Fruit fly (Drosophila melanogaster) whole organism, embryonic: Measurements from ENCODE around the gene CG33947.
A peak's percentile ranks its signal among the peaks of the same experiment; 100 is the strongest.

ENCODE experiments used
- Abd-B ChIP-seq: fragments of 200-800 bp; sonication (Bioruptor generic); optimal IDR thresholded peaks from 2 replicates; lab custom pipeline; 2018; ENCODE audit warnings: missing biosample characterization, mild to moderate bottlenecking, missing genetic modification characterization, moderate library complexity
- Atf-2 ChIP-seq: fragments of 200-800 bp; sonication (Bioruptor generic); optimal IDR thresholded peaks from 2 replicates; lab custom pipeline; 2016; ENCODE audit warnings: missing biosample characterization, missing genetic modification characterization
- Bgb ChIP-seq: fragments of 200-800 bp; sonication (Bioruptor generic); IDR thresholded peaks from 2 replicates; pipeline ENCODE4 v1.3.6; 2022; ENCODE audit warnings: missing biosample characterization, missing genetic modification characterization; ENCODE audit not compliant: partially characterized antibody
- CG12744 ChIP-seq: fragments of 200-800 bp; sonication (Bioruptor generic); optimal IDR thresholded peaks from 2 replicates; lab custom pipeline; 2016; ENCODE audit warnings: missing biosample characterization, missing genetic modification characterization
- CG12942 ChIP-seq: fragments of 200-800 bp; sonication (Bioruptor generic); optimal IDR thresholded peaks from 3 replicates; lab custom pipeline; 2016; ENCODE audit warnings: missing biosample characterization, missing genetic modification characterization
- CG13775 ChIP-seq: fragments of 200-800 bp; sonication (Bioruptor generic); optimal IDR thresholded peaks from 3 replicates; lab custom pipeline; 2017; ENCODE audit warnings: missing biosample characterization, mild to moderate bottlenecking, missing genetic modification characterization
- CG15011 ChIP-seq: fragments of 200-800 bp; sonication (Bioruptor generic); optimal IDR thresholded peaks from 3 replicates; lab custom pipeline; 2018; ENCODE audit warnings: missing biosample characterization, mild to moderate bottlenecking, missing genetic modification characterization
- CG16779 ChIP-seq: fragments of 200-800 bp; sonication (Bioruptor generic); IDR thresholded peaks from 2 replicates; pipeline ENCODE4 v1.3.6; 2022; ENCODE audit warnings: missing biosample characterization, missing genetic modification characterization
- CG2120 ChIP-seq: fragments of 200-800 bp; sonication (Bioruptor generic); optimal IDR thresholded peaks from 3 replicates; lab custom pipeline; 2016; ENCODE audit warnings: missing biosample characterization, missing genetic modification characterization
- CG2678 ChIP-seq: fragments of 200-800 bp; sonication (Bioruptor generic); optimal IDR thresholded peaks from 3 replicates; lab custom pipeline; 2019; ENCODE audit warnings: missing biosample characterization, mild to moderate bottlenecking, missing genetic modification characterization, moderate library complexity
- CG32767 ChIP-seq: fragments of 200-800 bp; sonication (Bioruptor generic); IDR thresholded peaks from 2 replicates; pipeline ENCODE4 v1.3.6; 2022; ENCODE audit warnings: missing biosample characterization, missing genetic modification characterization
- CG32772 ChIP-seq: fragments of 200-800 bp; sonication (Bioruptor generic); IDR thresholded peaks from 2 replicates; pipeline ENCODE4 v1.3.6; 2022; ENCODE audit warnings: missing biosample characterization, missing genetic modification characterization
- CG3838 ChIP-seq: fragments of 200-800 bp; sonication (Bioruptor generic); optimal IDR thresholded peaks from 3 replicates; lab custom pipeline; 2016; ENCODE audit warnings: missing biosample characterization, missing genetic modification characterization
- CG3847 ChIP-seq: fragments of 200-800 bp; sonication (Bioruptor generic); IDR thresholded peaks from 2 replicates; pipeline ENCODE4 v1.3.6; 2022; ENCODE audit warnings: missing biosample characterization, missing genetic modification characterization
- CG3995 ChIP-seq: fragments of 200-800 bp; sonication (Bioruptor generic); optimal IDR thresholded peaks from 3 replicates; lab custom pipeline; 2016; ENCODE audit warnings: missing biosample characterization, missing genetic modification characterization
- CG4820 ChIP-seq: fragments of 200-800 bp; sonication (Bioruptor generic); optimal IDR thresholded peaks from 3 replicates; lab custom pipeline; 2016; ENCODE audit warnings: missing biosample characterization, missing genetic modification characterization
- CG5180 ChIP-seq: fragments of 200-800 bp; sonication (Bioruptor generic); optimal IDR thresholded peaks from 3 replicates; lab custom pipeline; 2017; ENCODE audit warnings: missing biosample characterization, missing genetic modification characterization, mild to moderate bottlenecking, moderate library complexity, missing genetic modification reagents
- CG6254 ChIP-seq: fragments of 200-800 bp; sonication (Bioruptor generic); optimal IDR thresholded peaks from 3 replicates; lab custom pipeline; 2017; ENCODE audit warnings: mild to moderate bottlenecking, missing biosample characterization, missing genetic modification reagents, missing genetic modification characterization
- CG7987 ChIP-seq: fragments of 200-800 bp; sonication (Bioruptor generic); optimal IDR thresholded peaks from 2 replicates; lab custom pipeline; 2018; ENCODE audit warnings: missing biosample characterization, mild to moderate bottlenecking, missing genetic modification characterization, moderate library complexity
- CG8388 ChIP-seq: fragments of 200-800 bp; sonication (Bioruptor generic); optimal IDR thresholded peaks from 2 replicates; lab custom pipeline; 2019; ENCODE audit warnings: missing biosample characterization, mild to moderate bottlenecking, missing genetic modification characterization, moderate library complexity
- CG8944 ChIP-seq: fragments of 200-800 bp; sonication (Bioruptor generic); optimal IDR thresholded peaks from 3 replicates; lab custom pipeline; 2016; ENCODE audit warnings: missing biosample characterization, missing genetic modification characterization
- D19A ChIP-seq: fragments of 200-800 bp; optimal IDR thresholded peaks from 3 replicates; lab custom pipeline; 2019; ENCODE audit warnings: missing biosample characterization, mild to moderate bottlenecking, missing genetic modification characterization, moderate library complexity
- E2f2 ChIP-seq: fragments of 200-800 bp; sonication (Bioruptor generic); IDR thresholded peaks from 2 replicates; pipeline ENCODE4 v1.3.6; 2022; ENCODE audit warnings: missing biosample characterization, missing genetic modification characterization
- Fer1 ChIP-seq: fragments of 200-800 bp; sonication (Bioruptor generic); optimal IDR thresholded peaks from 2 replicates; lab custom pipeline; 2017; ENCODE audit warnings: missing biosample characterization, mild to moderate bottlenecking, missing genetic modification characterization
- Fer3 ChIP-seq: fragments of 200-800 bp; sonication (Bioruptor generic); optimal IDR thresholded peaks from 2 replicates; lab custom pipeline; 2018; ENCODE audit warnings: missing biosample characterization, mild to moderate bottlenecking, missing genetic modification characterization, moderate library complexity
- H15 ChIP-seq: fragments of 200-800 bp; sonication (Bioruptor generic); IDR thresholded peaks from 3 replicates; pipeline ENCODE4 v1.3.6; 2022; ENCODE audit warnings: missing biosample characterization, missing genetic modification characterization
- Hmx ChIP-seq: fragments of 200-800 bp; sonication (Bioruptor generic); optimal IDR thresholded peaks from 2 replicates; lab custom pipeline; 2016; ENCODE audit warnings: missing biosample characterization, missing genetic modification characterization
- Lpt ChIP-seq: fragments of >200 bp; optimal IDR thresholded peaks from 2 replicates; lab custom pipeline; 2018; ENCODE audit warnings: missing biosample characterization, missing genetic modification characterization
- Poxn ChIP-seq: fragments of 200-800 bp; sonication (Bioruptor generic); IDR thresholded peaks from 2 replicates; pipeline ENCODE4 v1.3.6; 2022; ENCODE audit warnings: missing biosample characterization, missing genetic modification characterization
- Side ChIP-seq: fragments of 200-800 bp; sonication (Bioruptor generic); optimal IDR thresholded peaks from 2 replicates; lab custom pipeline; 2016; ENCODE audit warnings: missing biosample characterization, missing genetic modification characterization
- Sin3A ChIP-seq: fragments of >200 bp; optimal IDR thresholded peaks from 2 replicates; lab custom pipeline; 2018
- Sry-β ChIP-seq: fragments of 200-800 bp; sonication (Bioruptor generic); optimal IDR thresholded peaks from 2 replicates; lab custom pipeline; 2018; ENCODE audit warnings: missing biosample characterization, mild to moderate bottlenecking, missing genetic modification characterization, moderate library complexity
- amos ChIP-seq: fragments of 200-800 bp; sonication (Bioruptor generic); IDR thresholded peaks from 2 replicates; pipeline ENCODE4 v1.3.6; 2022; ENCODE audit warnings: missing biosample characterization, missing genetic modification characterization; ENCODE audit not compliant: partially characterized antibody
- bowl ChIP-seq: fragments of 200-800 bp; sonication (Bioruptor generic); IDR thresholded peaks from 2 replicates; pipeline ENCODE4 v1.3.6; 2022; ENCODE audit warnings: missing biosample characterization, missing genetic modification characterization
- caup ChIP-seq: fragments of 200-800 bp; sonication (Bioruptor generic); optimal IDR thresholded peaks from 3 replicates; lab custom pipeline; 2017; ENCODE audit warnings: missing biosample characterization, mild to moderate bottlenecking, missing genetic modification characterization, moderate library complexity; ENCODE audit not compliant: severe bottlenecking
- disco-r ChIP-seq: fragments of 200-800 bp; sonication (Bioruptor generic); optimal IDR thresholded peaks from 2 replicates; lab custom pipeline; 2016; ENCODE audit warnings: missing biosample characterization, missing genetic modification characterization
- dm ChIP-seq: fragments of 200-800 bp; sonication (Bioruptor generic); optimal IDR thresholded peaks from 3 replicates; lab custom pipeline; 2016; ENCODE audit warnings: missing biosample characterization, missing genetic modification characterization
- exex ChIP-seq: fragments of 200-800 bp; sonication (Bioruptor generic); optimal IDR thresholded peaks from 4 replicates; lab custom pipeline; 2018; ENCODE audit warnings: missing biosample characterization, mild to moderate bottlenecking, missing genetic modification characterization, moderate library complexity
- gcm ChIP-seq: fragments of 200-800 bp; sonication (Bioruptor generic); optimal IDR thresholded peaks from 2 replicates; lab custom pipeline; 2019; ENCODE audit warnings: missing biosample characterization, mild to moderate bottlenecking, missing genetic modification characterization, moderate library complexity
- grn ChIP-seq: fragments of 200-800 bp; sonication (Bioruptor generic); optimal IDR thresholded peaks from 3 replicates; lab custom pipeline; 2017; ENCODE audit warnings: missing biosample characterization, missing genetic modification characterization
- gro ChIP-seq: fragments of 200-800 bp; sonication (Bioruptor generic); optimal IDR thresholded peaks from 2 replicates; lab custom pipeline; 2016; ENCODE audit warnings: missing biosample characterization, missing genetic modification characterization
- lmd ChIP-seq: fragments of 200-800 bp; sonication (Bioruptor generic); IDR thresholded peaks from 2 replicates; pipeline ENCODE4 v1.3.6; 2022; ENCODE audit warnings: missing biosample characterization, missing genetic modification characterization
- luna ChIP-seq: fragments of 200-800 bp; sonication (Bioruptor generic); optimal IDR thresholded peaks from 2 replicates; lab custom pipeline; 2016; ENCODE audit warnings: missing biosample characterization, missing genetic modification characterization
- mam ChIP-seq: fragments of 200-800 bp; sonication (Bioruptor generic); optimal IDR thresholded peaks from 3 replicates; lab custom pipeline; 2016; ENCODE audit warnings: missing biosample characterization, missing genetic modification characterization
- nau ChIP-seq: fragments of 200-800 bp; sonication (Bioruptor generic); optimal IDR thresholded peaks from 3 replicates; lab custom pipeline; 2017; ENCODE audit warnings: missing biosample characterization, mild to moderate bottlenecking, missing genetic modification characterization, missing genetic modification reagents
- pfk ChIP-seq: fragments of 200-800 bp; sonication (Bioruptor generic); optimal IDR thresholded peaks from 2 replicates; lab custom pipeline; 2018; ENCODE audit warnings: missing biosample characterization, mild to moderate bottlenecking, missing genetic modification characterization, moderate library complexity
- ranshi ChIP-seq: fragments of 200-800 bp; sonication (Bioruptor generic); IDR thresholded peaks from 2 replicates; pipeline ENCODE4 v1.3.6; 2022; ENCODE audit warnings: missing biosample characterization, missing genetic modification characterization
- repo ChIP-seq: fragments of 200-800 bp; sonication (Bioruptor generic); optimal IDR thresholded peaks from 2 replicates; lab custom pipeline; 2016; ENCODE audit warnings: missing biosample characterization, missing genetic modification characterization
- row ChIP-seq: fragments of 200-800 bp; sonication (Bioruptor generic); IDR thresholded peaks from 3 replicates; pipeline ENCODE4 v1.3.6; 2022; ENCODE audit warnings: missing biosample characterization, missing genetic modification characterization
- slbo ChIP-seq: fragments of 200-800 bp; sonication (Bioruptor generic); IDR thresholded peaks from 2 replicates; pipeline ENCODE4 v1.3.6; 2022; ENCODE audit warnings: missing biosample characterization, missing genetic modification characterization
- stc ChIP-seq: fragments of 200-800 bp; sonication (Bioruptor generic); IDR thresholded peaks from 2 replicates; pipeline ENCODE4 v1.3.6; 2022; ENCODE audit warnings: missing biosample characterization, missing genetic modification characterization
- twi ChIP-seq: fragments of 200-800 bp; optimal IDR thresholded peaks from 2 replicates; lab custom pipeline; 2019; ENCODE audit warnings: missing biosample characterization, mild to moderate bottlenecking, missing genetic modification characterization, moderate library complexity
- tx ChIP-seq: fragments of 200-800 bp; sonication (Bioruptor generic); optimal IDR thresholded peaks from 2 replicates; lab custom pipeline; 2016; ENCODE audit warnings: missing biosample characterization, missing genetic modification characterization

CG33947 gene

DNA sequence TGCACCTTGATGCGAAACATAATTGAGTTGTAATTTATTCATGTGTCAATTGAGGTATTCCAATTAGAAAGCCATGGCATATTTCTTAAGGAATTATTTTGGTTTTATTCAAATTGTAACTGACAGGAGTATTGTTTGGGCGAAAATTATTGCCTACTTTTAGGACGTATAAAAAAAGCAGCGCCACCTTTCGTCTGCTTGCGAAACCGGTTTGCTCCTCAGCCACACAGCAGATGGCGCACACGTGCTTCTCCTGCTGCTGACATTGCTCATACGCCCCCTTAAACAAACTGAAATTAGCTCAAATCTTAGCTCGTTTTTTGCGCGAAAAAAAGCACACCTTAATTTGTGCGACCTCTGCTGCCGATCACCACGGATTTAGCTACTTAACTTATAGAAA is 48.4 kb upstream of the CG33947 start (continued):
- TF ChIP-seq Hmx (GFP tag; lab: Kevin White, UChicago) = no peak
- TF ChIP-seq disco-r (GFP tag; lab: Kevin White, UChicago) = peak; percentile 65
- TF ChIP-seq CG32767 (GFP tag; lab: Robert Waterston, UW) = no peak
- peak; percentile 42 for TF ChIP-seq D19A (tag; lab: Kevin White, UChicago)
- peak; percentile 78 for TF ChIP-seq caup (GFP tag; lab: Kevin White, UChicago)
- TF ChIP-seq CG2120 (GFP tag; lab: Kevin White, UChicago) = peak; percentile 72
- TF ChIP-seq CG7987 (GFP tag; lab: Kevin White, UChicago) = peak; percentile 85
- TF ChIP-seq CG8388 (GFP tag; lab: Kevin White, UChicago) = peak; percentile 50
- TF ChIP-seq CG8944 (GFP tag; lab: Kevin White, UChicago) = peak; percentile 86
- peak; percentile 51 for TF ChIP-seq tx (GFP tag; lab: Kevin White, UChicago)
- no peak for TF ChIP-seq Sry-β (GFP tag; lab: Kevin White, UChicago)
- no peak for TF ChIP-seq Poxn (GFP tag; lab: Robert Waterston, UW)
- no peak for TF ChIP-seq gcm
- TF ChIP-seq CG2678 (tag; lab: Kevin White, UChicago) = peak; percentile 54
- TF ChIP-seq stc = peak; percentile 60
- TF ChIP-seq Sin3A (lab: Kevin White, UChicago) = no peak
- peak; percentile 80 for TF ChIP-seq CG32772 (GFP tag; lab: Robert Waterston, UW)
- peak; percentile 77 for TF ChIP-seq CG16779 (GFP tag; lab: Robert Waterston, UW)
- peak; percentile 66 for TF ChIP-seq repo (GFP tag; lab: Kevin White, UChicago)
- TF ChIP-seq Abd-B = no peak
- peak; percentile 64 for TF ChIP-seq Fer3 (tag; lab: Kevin White, UChicago)
- TF ChIP-seq row (GFP tag; lab: Robert Waterston, UW) = peak; percentile 33; the same call in 1 of the 3 replicates
- peak; percentile 58 for TF ChIP-seq CG4820 (GFP tag; lab: Kevin White, UChicago)
- TF ChIP-seq mam (GFP tag; lab: Kevin White, UChicago) = peak; percentile 64
- TF ChIP-seq Lpt (GFP tag; lab: Kevin White, UChicago) = no peak
- peak; percentile 85 for TF ChIP-seq CG12744 (GFP tag; lab: Kevin White, UChicago)
- TF ChIP-seq luna (GFP tag; lab: Kevin White, UChicago) = no peak
- no peak for TF ChIP-seq gro (GFP tag; lab: Kevin White, UChicago)
- peak; percentile 20; the same call in 1 of the 2 replicates for TF ChIP-seq amos (GFP tag; lab: Robert Waterston, UW)
- TF ChIP-seq CG12942 = peak; percentile 57
- TF ChIP-seq H15 = peak; percentile 77
- TF ChIP-seq Bgb (GFP tag; lab: Robert Waterston, UW) = peak; percentile 28; the same call in 1 of the 2 replicates
- peak; percentile 72 for TF ChIP-seq ranshi (GFP tag; lab: Robert Waterston, UW)
- peak; percentile 84 for TF ChIP-seq lmd
- peak; percentile 69 for TF ChIP-seq dm (GFP tag; lab: Kevin White, UChicago)
- TF ChIP-seq CG3838 = peak; percentile 12
- TF ChIP-seq E2f2 = peak; percentile 25; the same call in 1 of the 2 replicates
- peak; percentile 53 for TF ChIP-seq twi (tag; lab: Kevin White, UChicago)
- TF ChIP-seq CG3847 (GFP tag; lab: Robert Waterston, UW) = peak; percentile 77; the same call in 1 of the 2 replicates
- TF ChIP-seq CG13775 (GFP tag; lab: Kevin White, UChicago) = peak; percentile 51
- peak; percentile 70 for TF ChIP-seq Side (GFP tag; lab: Kevin White, UChicago)
- peak; percentile 44; the same call in 1 of the 2 replicates for TF ChIP-seq bowl

DNA sequence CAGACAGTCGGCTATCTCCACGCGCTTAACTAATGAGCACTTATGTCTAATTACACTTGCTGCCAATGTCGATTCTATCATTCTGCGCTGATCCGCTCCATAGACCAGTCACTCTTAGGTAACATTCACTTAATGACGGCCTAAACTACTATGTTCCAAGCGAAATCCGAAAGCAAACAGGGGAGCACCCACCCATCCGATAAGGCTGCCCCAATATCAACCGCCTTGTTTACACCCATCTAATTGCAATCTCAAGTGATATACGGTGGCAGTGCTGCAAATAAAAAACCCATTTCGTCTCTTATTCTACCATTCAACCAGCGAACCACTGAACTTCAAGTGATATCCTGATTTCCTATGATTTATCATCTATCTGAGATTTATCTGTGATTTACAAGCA is 46.9 kb upstream of the CG33947 start:
- TF ChIP-seq CG3995 (GFP tag; lab: Kevin White, UChicago) = peak; percentile 4
- peak; percentile 86 for TF ChIP-seq Fer1
- TF ChIP-seq CG6254 (GFP tag; lab: Kevin White, UChicago) = no peak
- TF ChIP-seq slbo (GFP tag; lab: Robert Waterston, UW) = no peak
- TF ChIP-seq exex (tag; lab: Kevin White, UChicago) = peak; percentile 91
- peak; percentile 28 for TF ChIP-seq pfk (GFP tag; lab: Kevin White, UChicago)
- peak; percentile 40 for TF ChIP-seq grn
- TF ChIP-seq nau (GFP tag; lab: Kevin White, UChicago) = peak; percentile 45
- TF ChIP-seq CG15011 (GFP tag; lab: Kevin White, UChicago) = peak; percentile 32
- TF ChIP-seq Atf-2 (GFP tag; lab: Kevin White, UChicago) = no peak
- peak; percentile 51 for TF ChIP-seq CG5180 (GFP tag; lab: Kevin White, UChicago)
